Worm (Caenorhabditis elegans) whole organism, midembryonic: Measurements from ENCODE around the gene asp-12.

Experiments
- T22C8.4 ChIP-seq: fragments of 200-800 bp; sonication (Bioruptor generic); IDR thresholded peaks from 2 replicates; pipeline ENCODE4 v1.3.6; 2022; ENCODE audit warnings: missing genetic modification characterization, missing compliant biosample characterization
- cog-1 ChIP-seq: sonication (generic microtip); optimal IDR thresholded peaks from 2 replicates; lab custom pipeline; 2016; ENCODE audit warnings: missing genetic modification characterization, missing compliant biosample characterization
- flt-1 ChIP-seq: fragments of 200-800 bp; sonication (Bioruptor generic); IDR thresholded peaks from 2 replicates; pipeline ENCODE4 v1.3.6; 2022; ENCODE audit warnings: missing genetic modification characterization, missing compliant biosample characterization
- klf-2 ChIP-seq: fragments of 200-800 bp; sonication (Bioruptor generic); conservative IDR thresholded peaks from 2 replicates; pipeline ENCODE4 v1.3.6; 2022; ENCODE audit warnings: missing genetic modification reagents, missing genetic modification characterization, missing compliant biosample characterization
- med-1 ChIP-seq: sonication (generic microtip); optimal IDR thresholded peaks from 2 replicates; lab custom pipeline; 2017; ENCODE audit warnings: missing genetic modification characterization, mild to moderate bottlenecking, missing compliant biosample characterization, antibody characterized with exemption, missing genetic modification reagents; ENCODE audit not compliant: insufficient read depth
- ref-1 ChIP-seq: fragments of 200-800 bp; sonication (Bioruptor generic); conservative IDR thresholded peaks from 2 replicates; pipeline ENCODE4 v1.3.6; 2022; ENCODE audit warnings: missing genetic modification reagents, missing genetic modification characterization, missing compliant biosample characterization
- tab-1 ChIP-seq: fragments of 200-800 bp; sonication (Bioruptor generic); IDR thresholded peaks from 2 replicates; pipeline ENCODE4 v1.3.6; 2022; ENCODE audit warnings: missing genetic modification characterization, missing compliant biosample characterization
- ztf-23 ChIP-seq: fragments of 200-800 bp; sonication (Bioruptor generic); IDR thresholded peaks from 2 replicates; pipeline ENCODE4 v1.3.6; 2022; ENCODE audit warnings: missing genetic modification reagents, missing genetic modification characterization, missing compliant biosample characterization
- ztf-29 ChIP-seq: fragments of 200-800 bp; sonication (Bioruptor generic); IDR thresholded peaks from 2 replicates; pipeline ENCODE4 v1.3.6; 2022; ENCODE audit warnings: missing genetic modification reagents, missing genetic modification characterization, missing compliant biosample characterization

Gene asp-12

DNA sequence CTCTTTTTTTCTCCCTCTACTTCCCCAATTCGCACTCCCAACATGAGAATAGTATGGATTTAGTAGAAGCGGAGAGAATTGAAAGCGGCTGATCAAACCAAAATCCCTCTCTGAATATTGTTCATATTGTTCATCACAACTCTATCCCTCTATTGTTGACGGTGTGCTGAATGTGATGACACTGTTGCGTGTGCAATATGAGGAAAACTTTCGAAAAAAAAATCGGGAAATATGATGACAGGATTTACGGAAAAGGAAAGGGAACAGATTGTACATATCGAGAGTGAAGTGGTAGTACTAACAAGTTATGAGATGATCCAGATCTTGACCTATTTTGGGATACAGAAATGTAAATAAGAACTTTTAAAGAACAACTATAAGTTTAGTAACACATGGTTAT, 26.9 kb downstream of the asp-12 start, which contains the start of gene smex-1:
smex-1 (minus strand) TSS at position 101 of the 400 bp plus-strand sequence.
- TF ChIP-seq flt-1 = no peak
- TF ChIP-seq ref-1 (GFP tag; lab: Robert Waterston, UW) = no peak
- no peak for TF ChIP-seq ztf-23
- no peak for TF ChIP-seq med-1 (GFP tag; lab: Kevin White, UChicago)
- TF ChIP-seq tab-1 = no peak
- TF ChIP-seq ztf-29 (GFP tag; lab: Robert Waterston, UW) = no peak
- TF ChIP-seq T22C8.4 (GFP tag; lab: Robert Waterston, UW) = no peak
- TF ChIP-seq cog-1 (tag; lab: Kevin White, UChicago) = no peak
- TF ChIP-seq klf-2 (GFP tag; lab: Robert Waterston, UW) = no peak

ce11 chrV:8297504-8297903, 28.5 kb downstream of the asp-12 start, which contains the start of gene W02D7.4:
Gene W02D7.4, minus strand, starts transcription at chrV:8297604.
- TF ChIP-seq T22C8.4 (GFP tag; lab: Robert Waterston, UW) (no peak), tab-1 (no peak), flt-1 (no peak), ztf-29 (GFP tag; lab: Robert Waterston, UW) (no peak), med-1 (GFP tag; lab: Kevin White, UChicago) (no peak), klf-2 (GFP tag; lab: Robert Waterston, UW) (no peak), ztf-23 (no peak)

DNA sequence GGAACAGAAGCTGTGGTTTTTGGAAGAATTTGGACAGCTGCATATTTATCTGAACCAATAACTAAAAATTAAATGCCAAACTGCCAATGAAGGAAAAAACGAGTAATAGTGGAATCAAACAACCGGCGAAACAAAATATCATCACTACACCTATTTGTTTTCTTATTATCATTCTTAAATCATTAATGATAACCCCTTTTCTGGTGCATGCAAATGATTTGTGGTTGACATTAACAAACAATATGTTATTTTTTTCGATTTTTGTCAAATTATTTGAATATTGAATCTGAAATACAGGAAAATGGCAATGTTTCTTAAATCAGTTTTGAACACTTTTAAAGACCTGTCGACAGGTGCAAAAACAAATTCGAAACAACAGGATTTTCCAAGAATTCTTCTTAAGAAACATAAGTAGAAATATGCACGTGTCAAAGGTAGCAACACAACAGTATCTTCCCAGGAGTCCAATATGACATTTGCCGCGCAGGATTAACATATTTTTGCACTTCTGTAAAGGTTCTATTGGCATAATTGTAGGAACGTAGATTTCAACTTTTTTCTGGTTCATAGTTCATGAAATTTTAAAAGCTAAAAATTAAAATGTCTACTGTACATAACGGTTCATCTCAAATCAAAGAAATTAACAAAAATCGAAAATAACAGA, 30.3 kb downstream of the asp-12 start, which contains the start of gene W02D7.5:
W02D7.5 (minus strand) TSS at position 51 of the 664 bp plus-strand sequence.
- no peak for TF ChIP-seq T22C8.4 (GFP tag; lab: Robert Waterston, UW)
- no peak for TF ChIP-seq tab-1
- TF ChIP-seq cog-1 (tag; lab: Kevin White, UChicago) = no peak
- TF ChIP-seq flt-1 = no peak

DNA sequence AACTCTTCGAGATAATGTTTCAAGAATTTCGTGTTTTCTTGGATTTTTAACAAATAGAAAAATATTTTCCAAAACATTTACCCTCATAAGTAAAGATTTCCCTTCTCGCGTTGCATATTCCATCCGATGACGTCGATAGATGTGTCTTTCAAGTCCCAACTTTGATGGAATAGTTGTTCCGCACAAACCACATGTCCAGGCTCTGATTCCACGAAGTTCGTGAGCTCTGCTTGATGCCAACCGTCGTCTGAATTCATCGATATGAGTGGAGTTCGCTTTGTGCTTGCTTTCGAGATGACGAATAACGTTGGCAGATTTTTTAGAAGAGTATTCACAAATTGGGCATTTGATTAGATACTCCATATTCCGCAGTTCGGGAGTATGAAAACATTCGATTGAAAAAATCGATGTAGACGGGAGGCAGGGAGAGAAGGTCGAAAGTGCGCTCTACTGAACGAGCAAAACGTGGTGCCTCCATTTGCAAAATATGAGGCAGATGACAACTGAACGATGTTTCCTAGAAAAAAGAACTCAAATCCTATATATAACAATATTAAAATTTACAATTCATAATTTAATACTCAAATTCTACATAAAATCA, 32.0 kb downstream of the asp-12 start, which contains the start of gene W02D7.6:
W02D7.6 (minus strand) TSS at position 573 of the 601 bp plus-strand sequence.
- TF ChIP-seq ztf-23 (no peak), flt-1 (0 out of 2 replicates have a peak, but pooled peaks have one; percentile 40)

ce11 chrV:8302522-8302921, 33.5 kb downstream of the asp-12 start, which contains the start of gene sel-9:
Gene sel-9, minus strand, starts transcription at chrV:8302580.
- no peak for TF ChIP-seq T22C8.4 (GFP tag; lab: Robert Waterston, UW)
- no peak for TF ChIP-seq klf-2 (GFP tag; lab: Robert Waterston, UW)
- 0 out of 2 replicates have a peak, but pooled peaks have one; percentile 7 for TF ChIP-seq ztf-23

DNA sequence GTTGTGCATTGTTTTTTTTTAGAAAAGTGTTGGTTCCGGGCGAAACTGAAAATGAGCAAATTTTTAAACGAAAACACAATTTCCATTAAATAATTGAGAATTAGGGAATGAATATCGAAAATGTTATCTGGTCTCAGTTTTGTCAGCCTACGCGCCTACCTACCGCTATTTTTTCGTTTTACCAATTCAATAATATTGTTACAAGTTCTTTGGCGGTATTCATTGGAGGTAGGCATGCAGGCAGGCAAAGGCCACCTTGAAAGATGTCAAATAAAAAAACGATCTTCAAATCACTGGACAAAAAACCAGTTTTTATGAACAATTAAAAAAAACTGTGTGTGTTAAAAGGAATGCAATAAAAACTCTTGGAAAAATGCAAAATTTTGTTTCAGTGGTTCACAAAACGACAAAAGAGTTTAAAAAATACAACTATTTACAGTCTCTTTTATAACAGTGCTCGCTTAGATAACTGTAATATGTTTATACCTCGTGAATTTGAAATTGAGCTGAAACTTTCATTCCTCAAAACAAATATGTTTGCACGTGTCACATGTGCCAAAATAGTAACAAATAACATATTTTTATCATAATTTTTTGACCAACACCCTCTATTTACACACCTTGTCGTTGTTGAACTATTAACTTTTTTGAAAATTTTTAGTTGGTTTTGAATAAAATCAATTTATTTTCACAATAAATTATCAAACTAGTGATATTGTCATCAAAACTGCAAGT, 35.6 kb downstream of the asp-12 start, which contains the start of gene W02D7.11:
W02D7.11 (minus strand) TSS at position 51 of the 735 bp plus-strand sequence.
- TF ChIP-seq cog-1 (tag; lab: Kevin White, UChicago) (no peak), ztf-23 (no peak), tab-1 (no peak), ztf-29 (GFP tag; lab: Robert Waterston, UW) (no peak), flt-1 (no peak), ref-1 (GFP tag; lab: Robert Waterston, UW) (no peak), klf-2 (GFP tag; lab: Robert Waterston, UW) (no peak), T22C8.4 (GFP tag; lab: Robert Waterston, UW) (no peak), med-1 (GFP tag; lab: Kevin White, UChicago) (no peak)

DNA sequence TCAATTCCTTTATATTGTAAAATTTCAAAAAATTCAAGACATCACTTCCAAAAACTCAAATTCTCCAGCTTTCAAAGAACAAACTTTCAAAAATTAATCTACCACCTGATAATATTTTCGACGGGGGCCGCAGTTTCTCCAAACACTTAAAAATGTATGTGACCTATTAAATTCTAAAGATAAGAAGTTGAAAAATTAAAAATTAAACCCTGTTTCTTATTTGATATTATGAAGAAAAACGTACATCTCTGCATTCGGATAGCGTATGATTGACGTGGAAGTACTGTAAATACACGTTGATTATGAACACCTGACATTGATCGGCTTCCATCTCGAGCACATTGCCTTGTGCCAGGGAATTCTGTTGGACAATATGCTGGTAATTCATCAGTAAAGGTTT, 36.9 kb downstream of the asp-12 start:
- no peak for TF ChIP-seq ref-1 (GFP tag; lab: Robert Waterston, UW)
- no peak for TF ChIP-seq ztf-23
- TF ChIP-seq T22C8.4 (GFP tag; lab: Robert Waterston, UW) = no peak
- TF ChIP-seq flt-1 = no peak

ce11 chrV:8306366-8306765, 37.4 kb downstream of the asp-12 start, which contains the start of gene W02D7.8:
Gene W02D7.8, minus strand, starts transcription at chrV:8306466.
- TF ChIP-seq flt-1 (no peak), ref-1 (GFP tag; lab: Robert Waterston, UW) (no peak), tab-1 (no peak), med-1 (GFP tag; lab: Kevin White, UChicago) (no peak), ztf-29 (GFP tag; lab: Robert Waterston, UW) (no peak), T22C8.4 (GFP tag; lab: Robert Waterston, UW) (no peak), klf-2 (GFP tag; lab: Robert Waterston, UW) (no peak), ztf-23 (no peak), cog-1 (tag; lab: Kevin White, UChicago) (no peak)

- TF ChIP-seq flt-1 (no peak), cog-1 (tag; lab: Kevin White, UChicago) (no peak), med-1 (GFP tag; lab: Kevin White, UChicago) (no peak), klf-2 (GFP tag; lab: Robert Waterston, UW) (no peak), ztf-29 (GFP tag; lab: Robert Waterston, UW) (no peak), T22C8.4 (GFP tag; lab: Robert Waterston, UW) (no peak), ztf-23 (no peak), tab-1 (no peak), ref-1 (GFP tag; lab: Robert Waterston, UW) (no peak)
Measured at ce11 chrV:8307013-8307412, 38.0 kb downstream of the asp-12 start.
